Worm (Caenorhabditis elegans) whole organism, L1 larva: ENCODE measurements around the gene hsp-3.

Experiments used
- C04F5.9 ChIP-seq: sonication (generic microtip); optimal IDR thresholded peaks from 2 replicates; lab custom pipeline; 2016; ENCODE audit warnings: missing genetic modification characterization, missing compliant biosample characterization
- C16A3.4 ChIP-seq: fragments of 150-350 bp; optimal IDR thresholded peaks from 2 replicates; lab custom pipeline; 2014; ENCODE audit warnings: missing biosample characterization, missing genetic modification characterization
- C34B4.2 ChIP-seq: sonication (generic microtip); optimal IDR thresholded peaks from 2 replicates; lab custom pipeline; 2017; ENCODE audit warnings: mild to moderate bottlenecking, missing genetic modification characterization, missing compliant biosample characterization
- F16B12.6 ChIP-seq: fragments of 150-350 bp; optimal IDR thresholded peaks from 2 replicates; lab custom pipeline; 2014; ENCODE audit warnings: missing biosample characterization, missing genetic modification characterization
- aly-2 ChIP-seq: fragments of 150-350 bp; optimal IDR thresholded peaks from 2 replicates; lab custom pipeline; 2014; ENCODE audit warnings: missing biosample characterization, missing genetic modification characterization
- ama-1 ChIP-seq: fragments of 150-350 bp; optimal IDR thresholded peaks from 2 replicates; lab custom pipeline; 2014
- ceh-63 ChIP-seq: fragments of 200-800 bp; sonication (Bioruptor generic); optimal IDR thresholded peaks from 2 replicates; lab custom pipeline; 2018; ENCODE audit warnings: mild to moderate bottlenecking, missing genetic modification characterization, missing compliant biosample characterization
- ceh-82 ChIP-seq, 3 experiments: fragments of 150-350 bp in 1 of 3; sonication (generic microtip) in 2 of 3; optimal IDR thresholded peaks; 2 replicates each; lab custom pipeline; 2014 to 2017; ENCODE audit warnings: missing biosample characterization in 3 of 3, missing genetic modification characterization in 3 of 3
- ceh-88 ChIP-seq: fragments of 200-800 bp; sonication (Bioruptor generic); IDR thresholded peaks from 2 replicates; pipeline ENCODE4 v1.3.6; 2022; ENCODE audit warnings: missing genetic modification characterization, missing compliant biosample characterization
- ces-1 ChIP-seq: fragments of 150-350 bp; optimal IDR thresholded peaks from 2 replicates; lab custom pipeline; 2014; ENCODE audit warnings: missing biosample characterization, missing genetic modification reagents, missing genetic modification characterization
- efl-1 ChIP-seq, 4 experiments: fragments of 150-350 bp; optimal IDR thresholded peaks in 3 of 4; peaks in 1 of 4; 1 replicate in 1 of 4; 2 replicates in 3 of 4; lab custom pipeline; 2014; ENCODE audit warnings: missing biosample characterization in 2 of 4, missing genetic modification characterization in 2 of 4, missing genetic modification reagents in 2 of 4
- egl-27 ChIP-seq, 2 experiments: fragments of 150-350 bp in 1 of 2; sonication (generic microtip); optimal IDR thresholded peaks; 3 replicates each; lab custom pipeline; 2017 to 2018; ENCODE audit warnings: missing biosample characterization in 2 of 2, missing genetic modification characterization in 2 of 2, missing genetic modification reagents in 2 of 2
- elt-2 ChIP-seq: sonication (generic microtip); optimal IDR thresholded peaks from 2 replicates; lab custom pipeline; 2016; ENCODE audit warnings: missing genetic modification characterization, mild to moderate bottlenecking, inconsistent platforms, missing compliant biosample characterization, missing genetic modification reagents
- elt-3 ChIP-seq, 6 experiments: fragments of 150-350 bp in 1 of 6; sonication (generic microtip); optimal IDR thresholded peaks; 2 replicates each; lab custom pipeline; 2017 to 2018; ENCODE audit warnings: missing biosample characterization in 6 of 6, missing genetic modification characterization in 6 of 6, inconsistent platforms in 1 of 6
- fkh-10 ChIP-seq: sonication (generic microtip); optimal IDR thresholded peaks from 2 replicates; lab custom pipeline; 2017; ENCODE audit warnings: missing biosample characterization, missing genetic modification reagents, missing genetic modification characterization
- fkh-4 ChIP-seq: sonication (generic microtip); optimal IDR thresholded peaks from 2 replicates; lab custom pipeline; 2016; ENCODE audit warnings: missing compliant biosample characterization, missing genetic modification characterization, borderline replicate concordance
- hlh-17 ChIP-seq: fragments of 200-800 bp; sonication (Bioruptor generic); optimal IDR thresholded peaks from 2 replicates; lab custom pipeline; 2018; ENCODE audit warnings: missing genetic modification characterization, mild to moderate bottlenecking, missing compliant biosample characterization, moderate library complexity, borderline replicate concordance
- irx-1 ChIP-seq: sonication (generic microtip); optimal IDR thresholded peaks from 2 replicates; lab custom pipeline; 2016; ENCODE audit warnings: missing genetic modification characterization, missing compliant biosample characterization
- isw-1 ChIP-seq: fragments of 200-800 bp; sonication (Bioruptor generic); IDR thresholded peaks from 2 replicates; pipeline ENCODE4 v1.3.6; 2022; ENCODE audit warnings: missing genetic modification characterization, missing compliant biosample characterization
- lin-14 ChIP-seq: fragments of 200-800 bp; sonication (Bioruptor generic); optimal IDR thresholded peaks from 2 replicates; lab custom pipeline; 2018; ENCODE audit warnings: mild to moderate bottlenecking, missing genetic modification characterization, moderate library complexity, missing compliant biosample characterization
- lin-15B ChIP-seq: fragments of 150-350 bp; sonication (generic microtip); optimal IDR thresholded peaks from 3 replicates; lab custom pipeline; 2014; ENCODE audit warnings: missing biosample characterization, missing genetic modification characterization
- lin-39 ChIP-seq: fragments of 150-350 bp; optimal IDR thresholded peaks from 2 replicates; lab custom pipeline; 2014; ENCODE audit warnings: missing biosample characterization, missing genetic modification reagents, missing genetic modification characterization
- lir-3 ChIP-seq: sonication (generic microtip); optimal IDR thresholded peaks from 2 replicates; lab custom pipeline; 2016; ENCODE audit warnings: mild to moderate bottlenecking, missing genetic modification characterization, moderate library complexity, missing compliant biosample characterization; ENCODE audit not compliant: poor library complexity
- lsy-2 ChIP-seq, 2 experiments: fragments of 150-350 bp; optimal IDR thresholded peaks; 2 replicates each; lab custom pipeline; 2014; ENCODE audit warnings: missing biosample characterization in 2 of 2, missing genetic modification characterization in 2 of 2
- mdl-1 ChIP-seq, 2 experiments: fragments of 150-350 bp; optimal IDR thresholded peaks; 2 replicates each; lab custom pipeline; 2014 to 2017; ENCODE audit warnings: missing biosample characterization in 2 of 2, missing genetic modification characterization in 2 of 2, inconsistent platforms in 1 of 2
- mef-2 ChIP-seq: fragments of 150-350 bp; optimal IDR thresholded peaks from 2 replicates; lab custom pipeline; 2014; ENCODE audit warnings: missing biosample characterization, missing genetic modification characterization
- mep-1 ChIP-seq: fragments of 150-350 bp; optimal IDR thresholded peaks from 2 replicates; lab custom pipeline; 2014; ENCODE audit warnings: missing biosample characterization, missing genetic modification characterization
- nhr-12 ChIP-seq: sonication (generic microtip); optimal IDR thresholded peaks from 2 replicates; lab custom pipeline; 2017; ENCODE audit warnings: missing biosample characterization, missing genetic modification characterization
- nhr-20 ChIP-seq: sonication (generic microtip); optimal IDR thresholded peaks from 2 replicates; lab custom pipeline; 2016; ENCODE audit warnings: mild to moderate bottlenecking, missing genetic modification characterization, missing compliant biosample characterization
- nhr-237 ChIP-seq: fragments of 150-350 bp; optimal IDR thresholded peaks from 2 replicates; lab custom pipeline; 2014; ENCODE audit warnings: missing biosample characterization, missing genetic modification characterization
- nhr-71 ChIP-seq: sonication (generic microtip); optimal IDR thresholded peaks from 2 replicates; lab custom pipeline; 2016; ENCODE audit warnings: mild to moderate bottlenecking, missing genetic modification characterization, moderate library complexity, missing compliant biosample characterization
- nhr-76 ChIP-seq: sonication (generic microtip); optimal IDR thresholded peaks from 2 replicates; lab custom pipeline; 2017; ENCODE audit warnings: missing biosample characterization, missing genetic modification characterization
- nhr-77 ChIP-seq: fragments of 150-350 bp; optimal IDR thresholded peaks from 2 replicates; lab custom pipeline; 2014; ENCODE audit warnings: missing biosample characterization, missing genetic modification characterization
- nhr-85 ChIP-seq: sonication (generic microtip); peaks from one replicate; lab custom pipeline; 2016; ENCODE audit warnings: missing genetic modification characterization, inconsistent platforms, missing compliant biosample characterization
- snu-23 ChIP-seq: sonication (generic microtip); optimal IDR thresholded peaks from 2 replicates; lab custom pipeline; 2016; ENCODE audit warnings: missing genetic modification characterization, missing compliant biosample characterization
- sox-4 ChIP-seq: sonication (generic microtip); optimal IDR thresholded peaks from 2 replicates; lab custom pipeline; 2016; ENCODE audit warnings: missing genetic modification characterization, missing compliant biosample characterization
- sptf-1 ChIP-seq: fragments of 150-350 bp; optimal IDR thresholded peaks from 2 replicates; lab custom pipeline; 2014; ENCODE audit warnings: missing biosample characterization, missing genetic modification characterization
- sup-37 ChIP-seq: fragments of 200-800 bp; sonication (Bioruptor generic); optimal IDR thresholded peaks from 2 replicates; lab custom pipeline; 2018; ENCODE audit warnings: mild to moderate bottlenecking, missing genetic modification characterization, missing compliant biosample characterization
- swsn-7 ChIP-seq: sonication (generic microtip); optimal IDR thresholded peaks from 2 replicates; lab custom pipeline; 2016; ENCODE audit warnings: missing genetic modification characterization, missing compliant biosample characterization
- tbx-2 ChIP-seq: sonication (generic microtip); optimal IDR thresholded peaks from 2 replicates; lab custom pipeline; 2016; ENCODE audit warnings: missing genetic modification characterization, missing compliant biosample characterization
- tlp-1 ChIP-seq: fragments of 150-350 bp; optimal IDR thresholded peaks from 2 replicates; lab custom pipeline; 2014; ENCODE audit warnings: missing biosample characterization, missing genetic modification characterization
- unc-130 ChIP-seq: fragments of 150-350 bp; optimal IDR thresholded peaks from 2 replicates; lab custom pipeline; 2017; ENCODE audit warnings: missing biosample characterization, missing genetic modification characterization, inconsistent platforms
- unc-62 ChIP-seq: fragments of 150-350 bp; optimal IDR thresholded peaks from 2 replicates; lab custom pipeline; 2014; ENCODE audit warnings: missing biosample characterization, missing genetic modification reagents, missing genetic modification characterization
- unc-86 ChIP-seq: sonication (generic microtip); optimal IDR thresholded peaks from 2 replicates; lab custom pipeline; 2016; ENCODE audit warnings: missing genetic modification characterization, missing compliant biosample characterization
- unc-98 ChIP-seq: fragments of 200-800 bp; sonication (Bioruptor generic); IDR thresholded peaks from 2 replicates; pipeline ENCODE4 v1.3.6; 2022; ENCODE audit warnings: missing genetic modification characterization, missing compliant biosample characterization
- xbp-1 ChIP-seq: sonication (generic microtip); optimal IDR thresholded peaks from 2 replicates; lab custom pipeline; 2016; ENCODE audit warnings: missing genetic modification characterization, missing compliant biosample characterization
- zag-1 ChIP-seq: fragments of 150-350 bp; optimal IDR thresholded peaks from 2 replicates; lab custom pipeline; 2014; ENCODE audit warnings: missing biosample characterization, missing genetic modification characterization
- zip-4 ChIP-seq: fragments of 200-800 bp; sonication (Bioruptor generic); optimal IDR thresholded peaks from 2 replicates; lab custom pipeline; 2018; ENCODE audit warnings: mild to moderate bottlenecking, missing genetic modification characterization, moderate library complexity, missing compliant biosample characterization
- ztf-11 ChIP-seq, 2 experiments: sonication (generic microtip); optimal IDR thresholded peaks; 2 replicates each; lab custom pipeline; 2016 to 2017; ENCODE audit warnings: missing genetic modification characterization in 2 of 2, missing biosample characterization in 1 of 2, missing compliant biosample characterization in 1 of 2
- ztf-4 ChIP-seq: fragments of 150-350 bp; optimal IDR thresholded peaks from 2 replicates; lab custom pipeline; 2014; ENCODE audit warnings: missing biosample characterization, missing genetic modification characterization

hsp-3 gene

ce11 chrX:6091967-6092366 lies at the start of gene hsp-3 (continued):
- TF ChIP-seq C34B4.2 (peak; percentile 44), mdl-1 (tag; optimal IDR thresholded peaks at IDR 0.05; lab: Kevin White, UChicago) (peak in 1 of 2 experiments; percentile 98), nhr-85 (tag; lab: Kevin White, UChicago) (peak; percentile 99), isw-1 (GFP tag; lab: Robert Waterston, UW) (peak; percentile 96), efl-1 (optimal IDR thresholded peaks at IDR 0.05; lab: Kevin White, UChicago) (peak; percentile 84 to 92), efl-1 (GFP tag; optimal IDR thresholded peaks at IDR 0.05 in 1 of 2; lab: Kevin White, UChicago) (peak; percentile 84 to 97), zag-1 (no peak), hlh-17 (no peak), aly-2 (tag; lab: Kevin White, UChicago) (no peak), ceh-82 (tag; optimal IDR thresholded peaks at IDR 0.05; lab: Kevin White, UChicago) (peak; percentile 94 to 97 (median 95)), ztf-11 (tag; optimal IDR thresholded peaks at IDR 0.05; lab: Kevin White, UChicago) (peak in 1 of 2 experiments; percentile 93), lin-15B (peak; percentile 91), sox-4 (tag; lab: Kevin White, UChicago) (peak; percentile 67), sup-37 (peak; percentile 97), unc-130 (tag; lab: Kevin White, UChicago) (peak; percentile 33), nhr-12 (tag; lab: Kevin White, UChicago) (no peak), elt-3 (tag; optimal IDR thresholded peaks at IDR 0.05; lab: Kevin White, UChicago) (peak in 5 of 6 experiments; percentile 58 to 96 (median 80)), sptf-1 (tag; lab: Kevin White, UChicago) (no peak), lir-3 (tag; lab: Kevin White, UChicago) (peak; percentile 89), swsn-7 (tag; lab: Kevin White, UChicago) (peak; percentile 99), irx-1 (tag; lab: Kevin White, UChicago) (peak; percentile 91), nhr-237 (peak; percentile 88), nhr-76 (peak; percentile 78), snu-23 (GFP tag; lab: Kevin White, UChicago) (peak; percentile 99), ztf-4 (peak; percentile 90), nhr-77 (tag; lab: Kevin White, UChicago) (peak; percentile 96), lsy-2 (tag; optimal IDR thresholded peaks at IDR 0.05; lab: Kevin White, UChicago) (peak; percentile 95 to 97), tlp-1 (no peak), unc-86 (tag; lab: Kevin White, UChicago) (peak; percentile 96), mef-2 (peak; percentile 76), ces-1 (no peak), C16A3.4 (tag; lab: Kevin White, UChicago) (peak; percentile 90), mep-1 (tag; lab: Kevin White, UChicago) (peak; percentile 92)

DNA sequence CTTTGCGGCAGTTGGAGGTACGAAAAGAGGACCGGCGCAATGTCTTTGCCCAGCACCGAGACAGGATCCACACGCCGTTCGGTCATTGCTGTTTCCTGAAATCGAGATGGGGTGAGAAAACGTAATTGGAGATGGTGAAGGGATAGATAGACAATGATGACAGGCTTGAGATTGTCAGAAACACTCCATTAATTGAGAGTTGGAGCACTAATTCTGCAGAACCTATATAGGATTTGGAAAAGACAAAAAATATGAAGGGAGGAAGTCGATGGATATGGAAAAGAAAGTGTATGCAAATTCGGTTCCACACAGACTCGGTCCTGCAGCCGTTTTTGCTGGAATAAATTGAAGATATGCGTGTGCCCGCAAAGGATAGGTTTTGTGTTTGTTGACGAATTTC lies 46.3 kb upstream of the hsp-3 start, which contains the start of gene Y72A10A.1:
Gene Y72A10A.1, minus strand, starts transcription at position 101 of the 400 bp plus-strand sequence.
- TF ChIP-seq unc-62 (GFP tag; lab: Kevin White, UChicago): no peak
- TF ChIP-seq ztf-11 (tag; optimal IDR thresholded peaks at IDR 0.05; lab: Kevin White, UChicago): no peak
- no peak for TF ChIP-seq ama-1 (lab: Kevin White, UChicago)
- TF ChIP-seq lsy-2 (tag; optimal IDR thresholded peaks at IDR 0.05; lab: Kevin White, UChicago): no peak
- TF ChIP-seq nhr-12 (tag; lab: Kevin White, UChicago): no peak
- no peak for TF ChIP-seq ceh-82 (tag; optimal IDR thresholded peaks at IDR 0.05; lab: Kevin White, UChicago)
- no peak for TF ChIP-seq egl-27 (tag; optimal IDR thresholded peaks at IDR 0.05; lab: Kevin White, UChicago)

DNA sequence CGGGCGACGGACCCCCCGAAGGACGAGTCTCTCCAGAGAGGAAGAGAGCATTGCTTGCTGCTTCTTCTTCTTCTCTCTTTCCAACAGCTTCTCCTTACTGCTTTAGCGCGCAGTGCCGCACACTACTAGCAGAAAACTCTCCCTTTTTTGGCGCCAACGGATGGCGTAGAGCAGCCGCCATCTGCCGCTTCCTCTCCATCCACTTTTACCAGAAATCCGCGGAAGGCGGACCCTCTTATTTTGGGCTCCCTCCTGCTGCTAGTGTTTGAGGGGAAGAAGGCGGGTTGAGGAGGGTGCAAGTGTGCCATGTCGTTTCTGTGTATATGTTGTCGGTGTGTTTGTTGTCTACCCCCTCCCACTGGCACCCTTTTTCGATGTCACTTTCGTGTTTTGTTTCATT lies 42.5 kb upstream of the hsp-3 start:
- TF ChIP-seq zip-4 (GFP tag; lab: Kevin White, UChicago): no peak
- peak; percentile 13 for TF ChIP-seq nhr-71 (tag; lab: Kevin White, UChicago)
- no peak for TF ChIP-seq nhr-20 (tag; lab: Kevin White, UChicago)
- no peak for TF ChIP-seq irx-1 (tag; lab: Kevin White, UChicago)
- TF ChIP-seq lin-39: no peak
- TF ChIP-seq tlp-1: no peak
- no peak for TF ChIP-seq fkh-4 (tag; lab: Kevin White, UChicago)
- no peak for TF ChIP-seq unc-62 (GFP tag; lab: Kevin White, UChicago)
- TF ChIP-seq lin-14 (GFP tag; lab: Kevin White, UChicago): peak; percentile 67
- TF ChIP-seq C04F5.9 (tag; lab: Kevin White, UChicago): no peak
- TF ChIP-seq unc-98 (GFP tag; lab: Robert Waterston, UW): no peak
- no peak for TF ChIP-seq nhr-12 (tag; lab: Kevin White, UChicago)
- peak; percentile 33 for TF ChIP-seq fkh-10 (GFP tag; lab: Kevin White, UChicago)
- no peak for TF ChIP-seq ceh-88 (GFP tag; lab: Robert Waterston, UW)
- TF ChIP-seq ceh-63: no peak
- TF ChIP-seq ces-1: no peak
- peak; percentile 6 for TF ChIP-seq xbp-1
- no peak for TF ChIP-seq elt-2
- no peak for TF ChIP-seq F16B12.6
- TF ChIP-seq tbx-2 (tag; lab: Kevin White, UChicago): no peak
- TF ChIP-seq sup-37: no peak
- no peak for TF ChIP-seq lsy-2 (tag; optimal IDR thresholded peaks at IDR 0.05; lab: Kevin White, UChicago)
